Worm (Caenorhabditis elegans) whole organism, L3 larva: ENCODE data around the gene C17H12.6.

Source experiments
- ceh-16 ChIP-seq: sonication (generic microtip); optimal IDR thresholded peaks from 2 replicates; lab custom pipeline; 2017; ENCODE audit warnings: missing biosample characterization, missing genetic modification characterization
- elt-3 ChIP-seq, 3 experiments: fragments of 150-350 bp in 1 of 3; sonication (generic microtip) in 2 of 3; optimal IDR thresholded peaks; 2 replicates in 2 of 3; 4 replicates in 1 of 3; lab custom pipeline; 2014 to 2017; ENCODE audit warnings: missing biosample characterization in 3 of 3, missing genetic modification characterization in 3 of 3
- pqm-1 ChIP-seq: fragments of 150-350 bp; optimal IDR thresholded peaks from 2 replicates; lab custom pipeline; 2017; ENCODE audit warnings: missing biosample characterization, missing genetic modification characterization, inconsistent platforms
- unc-39 ChIP-seq: sonication (generic microtip); optimal IDR thresholded peaks from 4 replicates; lab custom pipeline; 2017; ENCODE audit warnings: missing biosample characterization, missing genetic modification characterization

- TF ChIP-seq elt-3 (tag; optimal IDR thresholded peaks at IDR 0.05; lab: Kevin White, UChicago), result no peak
- no peak for TF ChIP-seq ceh-16 (tag; lab: Kevin White, UChicago)
- TF ChIP-seq unc-39 (tag; lab: Kevin White, UChicago), result no peak
- TF ChIP-seq pqm-1 (tag; lab: Kevin White, UChicago), result peak; percentile 90
Observed at ce11 chrIV:6839091-6839522, 16.8 kb upstream of the C17H12.6 start.
